Worm (Caenorhabditis elegans): Measurements from ENCODE around the gene F54H12.7.

F54H12.7 gene

DNA sequence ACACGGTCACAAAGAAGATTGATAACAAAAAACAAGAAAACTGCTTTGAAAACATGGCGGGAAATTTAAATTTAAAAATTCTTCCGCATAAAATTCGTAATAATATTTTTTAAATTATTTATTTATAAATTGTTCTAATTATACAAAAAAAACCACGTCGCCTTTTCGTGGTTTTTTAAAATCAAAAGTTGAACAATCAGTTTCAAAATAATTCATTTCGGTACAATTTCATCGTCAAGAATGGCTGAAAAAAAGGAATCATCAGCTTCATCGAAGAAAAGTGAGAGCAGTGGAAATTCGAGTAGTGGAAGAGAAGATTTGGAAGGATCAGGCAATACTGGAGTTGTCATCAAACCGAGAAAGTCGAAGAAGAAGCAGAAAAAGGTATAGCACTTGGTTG, at the start of gene F54H12.7, which contains the start of gene F54H12.8:
F54H12.7 (plus strand) TSS at position 229 of the 400 bp plus-strand sequence.
F54H12.8 (minus strand) TSS at position 101 of the 400 bp plus-strand sequence.
- TF ChIP-seq ref-1 (GFP tag; conservative IDR thresholded peaks at IDR 0.05), result no peak
- TF ChIP-seq klf-2 (GFP tag; conservative IDR thresholded peaks at IDR 0.05), result no peak
- no peak for TF ChIP-seq tab-1 (GFP tag; IDR thresholded peaks at IDR 0.05)
- no peak for TF ChIP-seq ztf-29 (GFP tag; IDR thresholded peaks at IDR 0.05)
- TF ChIP-seq med-1 (GFP tag; optimal IDR thresholded peaks at IDR 0.05; ENCODE audit: insufficient read depth), result no peak
- no peak for TF ChIP-seq flt-1 (GFP tag; IDR thresholded peaks at IDR 0.05)
- TF ChIP-seq ztf-23 (GFP tag; IDR thresholded peaks at IDR 0.05), result no peak
- TF ChIP-seq T22C8.4 (GFP tag; IDR thresholded peaks at IDR 0.05), result no peak
- TF ChIP-seq cog-1 (tag; optimal IDR thresholded peaks at IDR 0.05), result no peak

DNA sequence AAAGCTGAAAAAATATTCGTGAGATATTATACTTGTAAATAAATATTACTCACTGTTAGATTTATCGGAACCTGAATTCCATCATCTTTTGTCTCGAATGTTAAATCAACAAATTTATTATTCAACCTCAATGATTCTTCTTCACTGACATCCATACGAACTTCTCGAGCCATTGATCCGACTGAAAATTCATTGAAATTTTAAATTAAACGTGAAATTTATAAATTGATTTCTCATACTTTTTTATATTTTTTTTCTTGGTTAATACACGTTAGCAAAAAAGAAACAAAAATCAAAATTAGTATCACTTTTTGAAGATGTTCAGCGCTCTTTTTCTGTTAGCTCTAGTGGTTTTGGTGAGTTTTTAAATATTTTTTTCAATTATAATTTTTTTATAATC, 49.3 kb upstream of the F54H12.7 start, which contains the start of gene C29E4.14:
C29E4.14 (plus strand) TSS at position 301 of the 400 bp plus-strand sequence.
- TF ChIP-seq T22C8.4 (GFP tag; IDR thresholded peaks at IDR 0.05), result no peak
- no peak for TF ChIP-seq klf-2 (GFP tag; conservative IDR thresholded peaks at IDR 0.05)
- TF ChIP-seq ztf-29 (GFP tag; IDR thresholded peaks at IDR 0.05), result no peak
- no peak for TF ChIP-seq ref-1 (GFP tag; conservative IDR thresholded peaks at IDR 0.05)
- no peak for TF ChIP-seq tab-1 (GFP tag; IDR thresholded peaks at IDR 0.05)
- TF ChIP-seq ztf-23 (GFP tag; IDR thresholded peaks at IDR 0.05), result no peak
- no peak for TF ChIP-seq med-1 (GFP tag; optimal IDR thresholded peaks at IDR 0.05; ENCODE audit: insufficient read depth)
- TF ChIP-seq cog-1 (tag; optimal IDR thresholded peaks at IDR 0.05), result no peak
- no peak for TF ChIP-seq flt-1 (GFP tag; IDR thresholded peaks at IDR 0.05)

DNA sequence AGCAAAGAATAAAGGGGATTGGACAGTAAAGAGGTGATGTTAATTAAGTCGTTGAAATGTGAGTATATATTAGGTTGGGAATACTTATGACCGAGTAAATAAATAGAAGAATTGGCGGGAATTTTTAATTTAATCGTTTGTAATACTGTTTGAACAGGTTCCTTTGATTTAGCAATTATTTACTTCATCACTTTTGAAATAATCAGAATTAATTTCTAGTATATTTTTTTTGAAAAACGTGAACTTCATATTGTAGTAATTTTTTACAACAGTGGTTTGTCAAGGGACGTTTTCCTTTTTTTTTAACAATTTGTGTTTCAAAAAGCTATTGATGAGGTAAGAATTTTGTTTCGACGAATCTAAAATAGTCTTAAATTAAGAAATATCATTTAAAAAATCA, 46.9 kb upstream of the F54H12.7 start, which contains the start of gene C29E4.17:
C29E4.17 (plus strand) TSS at position 301 of the 400 bp plus-strand sequence.
- no peak for TF ChIP-seq cog-1 (tag; optimal IDR thresholded peaks at IDR 0.05)
- no peak for TF ChIP-seq ztf-23 (GFP tag; IDR thresholded peaks at IDR 0.05)
- no peak for TF ChIP-seq tab-1 (GFP tag; IDR thresholded peaks at IDR 0.05)

DNA sequence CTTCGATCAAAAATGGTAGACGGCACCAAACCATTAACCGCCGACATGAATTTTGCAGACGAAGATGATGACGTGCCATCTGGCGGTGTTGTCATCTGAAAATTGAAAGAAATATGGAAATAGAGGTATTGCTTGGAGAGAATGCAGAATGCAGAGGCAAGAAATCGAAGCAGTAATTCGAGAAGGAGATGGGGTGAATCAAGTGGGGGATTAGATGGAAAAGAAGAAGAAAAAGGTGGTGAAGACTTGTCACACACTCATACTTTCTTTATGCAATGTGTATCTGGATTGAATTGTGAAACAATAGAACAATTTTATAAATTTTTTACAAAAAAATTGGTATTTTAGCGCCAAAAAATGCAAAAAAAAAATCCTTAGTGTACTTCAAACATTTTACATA, 44.3 kb upstream of the F54H12.7 start, which contains the start of gene tag-250:
tag-250 (minus strand) TSS at position 101 of the 400 bp plus-strand sequence.
- TF ChIP-seq T22C8.4 (GFP tag; IDR thresholded peaks at IDR 0.05) (no peak), tab-1 (GFP tag; IDR thresholded peaks at IDR 0.05) (no peak), ref-1 (GFP tag; conservative IDR thresholded peaks at IDR 0.05) (no peak), ztf-29 (GFP tag; IDR thresholded peaks at IDR 0.05) (no peak), cog-1 (tag; optimal IDR thresholded peaks at IDR 0.05) (no peak), ztf-23 (GFP tag; IDR thresholded peaks at IDR 0.05) (no peak), flt-1 (GFP tag; IDR thresholded peaks at IDR 0.05) (no peak), klf-2 (GFP tag; conservative IDR thresholded peaks at IDR 0.05) (no peak), med-1 (GFP tag; optimal IDR thresholded peaks at IDR 0.05; ENCODE audit: insufficient read depth) (no peak)

DNA sequence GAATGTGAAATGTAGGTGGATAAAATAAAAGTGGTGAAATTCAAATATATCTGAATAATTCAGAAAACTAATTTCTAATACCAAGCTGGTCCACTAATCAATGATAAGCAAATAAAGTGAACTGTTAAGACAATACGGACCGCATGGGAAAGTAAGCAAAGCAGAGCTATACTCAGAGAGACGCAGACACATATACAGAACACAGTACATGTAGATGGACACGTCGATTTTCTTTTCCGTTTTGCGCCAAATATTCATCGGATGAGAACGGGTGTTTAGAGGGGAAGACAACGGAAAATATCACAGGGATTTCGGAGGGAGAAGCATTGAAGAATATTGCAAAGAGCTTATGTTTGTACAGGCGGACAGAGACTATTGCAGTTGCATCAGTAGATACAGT, 43.2 kb upstream of the F54H12.7 start:
- no peak for TF ChIP-seq flt-1 (GFP tag; IDR thresholded peaks at IDR 0.05)
- TF ChIP-seq ztf-23 (GFP tag; IDR thresholded peaks at IDR 0.05), result no peak
- TF ChIP-seq tab-1 (GFP tag; IDR thresholded peaks at IDR 0.05), result no peak
- TF ChIP-seq T22C8.4 (GFP tag; IDR thresholded peaks at IDR 0.05), result no peak
- TF ChIP-seq cog-1 (tag; optimal IDR thresholded peaks at IDR 0.05), result no peak
- no peak for TF ChIP-seq med-1 (GFP tag; optimal IDR thresholded peaks at IDR 0.05; ENCODE audit: insufficient read depth)
- TF ChIP-seq ztf-29 (GFP tag; IDR thresholded peaks at IDR 0.05), result no peak
- no peak for TF ChIP-seq ref-1 (GFP tag; conservative IDR thresholded peaks at IDR 0.05)
- TF ChIP-seq klf-2 (GFP tag; conservative IDR thresholded peaks at IDR 0.05), result no peak

DNA sequence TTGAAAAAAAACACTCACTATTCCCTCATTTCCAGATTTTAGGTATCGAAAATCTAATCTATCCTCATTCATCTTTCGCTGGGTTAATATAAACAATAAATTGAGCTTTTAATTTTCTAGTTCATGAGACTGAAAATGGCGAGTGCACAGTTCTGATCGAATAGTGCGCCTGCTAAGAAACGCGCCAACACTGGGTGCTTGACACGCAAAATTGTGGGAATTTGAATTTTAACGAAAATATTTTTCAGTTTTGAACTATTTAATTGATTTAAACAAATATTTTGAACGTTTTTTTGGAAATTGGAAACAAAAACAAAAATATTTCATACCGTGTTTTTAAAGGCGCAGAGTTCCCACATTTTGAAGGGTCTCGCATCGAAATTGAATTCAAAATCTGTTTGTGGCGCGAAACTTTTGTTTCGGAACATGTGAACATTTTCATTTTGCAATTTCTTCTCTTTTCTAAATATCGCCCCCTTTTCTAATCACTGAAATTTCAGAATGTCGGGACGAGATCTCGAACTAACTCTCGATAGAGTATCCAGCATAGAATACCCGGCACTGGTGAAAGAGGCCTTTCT, 40.5 kb upstream of the F54H12.7 start, which contains the start of the genes C29E4.13 and npp-15:
C29E4.13 (minus strand) TSS at position 169 of the 581 bp plus-strand sequence.
npp-15 (plus strand) TSS at position 495 of the 581 bp plus-strand sequence.
- TF ChIP-seq med-1 (GFP tag; optimal IDR thresholded peaks at IDR 0.05; ENCODE audit: insufficient read depth) (no peak), cog-1 (tag; optimal IDR thresholded peaks at IDR 0.05) (no peak), tab-1 (GFP tag; IDR thresholded peaks at IDR 0.05) (no peak), flt-1 (GFP tag; IDR thresholded peaks at IDR 0.05) (no peak), klf-2 (GFP tag; conservative IDR thresholded peaks at IDR 0.05) (no peak), ref-1 (GFP tag; conservative IDR thresholded peaks at IDR 0.05) (no peak), ztf-23 (GFP tag; IDR thresholded peaks at IDR 0.05) (no peak), ztf-29 (GFP tag; IDR thresholded peaks at IDR 0.05) (no peak), T22C8.4 (GFP tag; IDR thresholded peaks at IDR 0.05) (no peak)

DNA sequence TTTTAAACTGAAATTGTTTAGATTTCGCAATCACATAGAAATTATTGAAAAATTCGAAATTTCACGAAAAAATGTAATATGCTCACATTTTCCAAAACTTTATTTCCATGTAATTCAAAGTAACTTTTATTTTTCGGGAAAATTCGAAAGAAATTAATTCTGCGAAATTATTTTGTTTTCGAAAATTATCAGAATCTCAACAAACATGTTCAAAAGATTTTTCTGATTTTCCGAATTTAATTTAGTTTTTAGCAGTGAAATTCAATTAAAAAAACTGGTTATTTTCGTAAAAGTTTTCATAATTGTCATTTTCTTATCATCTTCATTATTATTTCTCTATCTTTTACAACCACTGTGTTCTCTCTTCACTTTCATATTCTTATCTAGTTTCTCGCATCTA, 35.9 kb upstream of the F54H12.7 start, which contains the start of gene ran-2:
ran-2 (plus strand) TSS at position 301 of the 400 bp plus-strand sequence.
- TF ChIP-seq cog-1 (tag; optimal IDR thresholded peaks at IDR 0.05) (no peak), med-1 (GFP tag; optimal IDR thresholded peaks at IDR 0.05; ENCODE audit: insufficient read depth) (no peak), T22C8.4 (GFP tag; IDR thresholded peaks at IDR 0.05) (no peak), tab-1 (GFP tag; IDR thresholded peaks at IDR 0.05) (no peak), klf-2 (GFP tag; conservative IDR thresholded peaks at IDR 0.05) (no peak), ref-1 (GFP tag; conservative IDR thresholded peaks at IDR 0.05) (no peak), ztf-23 (GFP tag; IDR thresholded peaks at IDR 0.05) (no peak), flt-1 (GFP tag; IDR thresholded peaks at IDR 0.05) (no peak), ztf-29 (GFP tag; IDR thresholded peaks at IDR 0.05) (no peak)

DNA sequence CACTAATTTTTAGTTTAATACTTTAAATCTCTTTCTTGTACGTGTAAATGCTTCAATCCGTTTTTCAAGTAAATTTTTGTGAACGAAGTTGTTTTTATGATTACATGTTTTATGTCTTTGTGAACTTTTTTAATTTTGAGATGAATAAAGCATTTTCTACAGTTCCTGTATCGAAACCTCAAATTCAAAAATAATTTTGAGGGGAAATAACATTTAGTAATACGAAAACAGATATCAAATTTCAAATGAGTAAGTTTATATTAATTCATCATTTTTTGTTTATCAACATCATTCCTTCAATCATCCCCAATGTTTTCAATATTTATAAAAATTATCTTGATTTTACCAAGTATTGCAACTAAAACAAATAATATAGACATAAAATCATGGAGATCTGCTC, 31.6 kb upstream of the F54H12.7 start, which contains the start of gene C29E4.10:
C29E4.10 (plus strand) TSS at position 301 of the 400 bp plus-strand sequence.
- TF ChIP-seq flt-1 (GFP tag; IDR thresholded peaks at IDR 0.05) (no peak), klf-2 (GFP tag; conservative IDR thresholded peaks at IDR 0.05) (no peak), T22C8.4 (GFP tag; IDR thresholded peaks at IDR 0.05) (no peak), cog-1 (tag; optimal IDR thresholded peaks at IDR 0.05) (no peak), ztf-29 (GFP tag; IDR thresholded peaks at IDR 0.05) (no peak), tab-1 (GFP tag; IDR thresholded peaks at IDR 0.05) (no peak), ref-1 (GFP tag; conservative IDR thresholded peaks at IDR 0.05) (no peak), med-1 (GFP tag; optimal IDR thresholded peaks at IDR 0.05; ENCODE audit: insufficient read depth) (no peak), ztf-23 (GFP tag; IDR thresholded peaks at IDR 0.05) (no peak)

DNA sequence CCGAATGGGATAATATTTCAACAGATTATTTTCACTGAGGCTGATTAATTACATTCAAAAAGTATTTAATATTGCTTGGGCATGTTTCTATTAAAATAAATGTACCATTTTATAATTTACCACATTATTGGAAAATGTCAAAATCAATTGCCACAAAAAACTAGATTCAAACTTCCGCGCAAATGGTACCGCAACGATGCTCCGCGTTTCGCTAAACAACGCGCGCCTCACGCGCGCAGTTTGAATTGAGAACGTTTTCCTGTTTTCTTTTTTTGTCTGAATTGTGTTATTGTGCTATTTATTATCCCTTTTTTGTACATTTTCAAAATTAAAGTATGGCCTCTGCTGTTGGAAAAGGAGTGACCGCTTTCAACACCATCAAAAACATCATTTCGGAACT, 28.3 kb upstream of the F54H12.7 start, which contains the start of gene C29E4.12:
C29E4.12 (plus strand) TSS at position 333 of the 400 bp plus-strand sequence.
- no peak for TF ChIP-seq ztf-23 (GFP tag; IDR thresholded peaks at IDR 0.05)
- TF ChIP-seq ztf-29 (GFP tag; IDR thresholded peaks at IDR 0.05), result no peak
- TF ChIP-seq T22C8.4 (GFP tag; IDR thresholded peaks at IDR 0.05), result no peak
- no peak for TF ChIP-seq ref-1 (GFP tag; conservative IDR thresholded peaks at IDR 0.05)
- TF ChIP-seq flt-1 (GFP tag; IDR thresholded peaks at IDR 0.05), result no peak
- no peak for TF ChIP-seq tab-1 (GFP tag; IDR thresholded peaks at IDR 0.05)
- no peak for TF ChIP-seq cog-1 (tag; optimal IDR thresholded peaks at IDR 0.05)
- no peak for TF ChIP-seq klf-2 (GFP tag; conservative IDR thresholded peaks at IDR 0.05)
- no peak for TF ChIP-seq med-1 (GFP tag; optimal IDR thresholded peaks at IDR 0.05; ENCODE audit: insufficient read depth)

All from whole organism, midembryonic.